Worm (Caenorhabditis elegans) whole organism, L2 larva: Measurements from ENCODE around the gene Y75B8A.13.
"Not testable (repeated sequence)": the region's sequence is repeated elsewhere in the genome, so short reads cannot be mapped to it uniquely, and the experiment has no call there.

Experiments
- C34F6.9 ChIP-seq: fragments of 150-350 bp; optimal IDR thresholded peaks from 2 replicates; lab custom pipeline; 2014; ENCODE audit warnings: missing biosample characterization, missing genetic modification characterization
- F13H6.1 ChIP-seq: sonication (generic microtip); optimal IDR thresholded peaks from 2 replicates; lab custom pipeline; 2016; ENCODE audit warnings: missing genetic modification characterization, missing compliant biosample characterization
- Y55F3AM.14 ChIP-seq: fragments of 200-800 bp; sonication (Bioruptor generic); optimal IDR thresholded peaks from 2 replicates; lab custom pipeline; 2018; ENCODE audit warnings: mild to moderate bottlenecking, missing genetic modification characterization, missing compliant biosample characterization
- ZK546.5 ChIP-seq: sonication (generic microtip); optimal IDR thresholded peaks from 2 replicates; lab custom pipeline; 2017; ENCODE audit warnings: missing biosample characterization, missing genetic modification characterization
- alr-1 ChIP-seq: fragments of 150-350 bp; optimal IDR thresholded peaks from 2 replicates; lab custom pipeline; 2014; ENCODE audit warnings: missing biosample characterization, missing genetic modification characterization
- aly-2 ChIP-seq: fragments of 150-350 bp; optimal IDR thresholded peaks from 2 replicates; lab custom pipeline; 2014; ENCODE audit warnings: missing biosample characterization, missing genetic modification characterization
- ama-1 ChIP-seq: fragments of 150-350 bp; optimal IDR thresholded peaks from 2 replicates; lab custom pipeline; 2018; ENCODE audit warnings: inconsistent platforms
- blmp-1 ChIP-seq: sonication (generic microtip); optimal IDR thresholded peaks from 2 replicates; lab custom pipeline; 2017; ENCODE audit warnings: missing genetic modification characterization, mild to moderate bottlenecking, missing compliant biosample characterization, antibody characterized with exemption, moderate library complexity; ENCODE audit not compliant: insufficient read depth
- crh-2 ChIP-seq: sonication (generic microtip); optimal IDR thresholded peaks from 2 replicates; lab custom pipeline; 2017; ENCODE audit warnings: missing biosample characterization, missing genetic modification characterization
- egl-27 ChIP-seq: sonication (generic microtip); optimal IDR thresholded peaks from 3 replicates; lab custom pipeline; 2017; ENCODE audit warnings: missing biosample characterization, missing genetic modification reagents, missing genetic modification characterization
- elt-1 ChIP-seq: fragments of 150-350 bp; optimal IDR thresholded peaks from 2 replicates; lab custom pipeline; 2014; ENCODE audit warnings: missing biosample characterization, missing genetic modification characterization
- elt-3 ChIP-seq: sonication (generic microtip); optimal IDR thresholded peaks from 2 replicates; lab custom pipeline; 2017; ENCODE audit warnings: missing biosample characterization, missing genetic modification characterization
- lin-11 ChIP-seq: fragments of 150-350 bp; sonication (generic microtip); optimal IDR thresholded peaks from 2 replicates; lab custom pipeline; 2014; ENCODE audit warnings: missing biosample characterization, missing genetic modification characterization, inconsistent platforms, mixed read lengths
- lin-13 ChIP-seq: fragments of 150-350 bp; optimal IDR thresholded peaks from 2 replicates; lab custom pipeline; 2014; ENCODE audit warnings: missing biosample characterization, missing genetic modification reagents, missing genetic modification characterization
- lin-39 ChIP-seq: fragments of 150-350 bp; optimal IDR thresholded peaks from 2 replicates; lab custom pipeline; 2014; ENCODE audit warnings: missing biosample characterization, missing genetic modification reagents, missing genetic modification characterization
- lsy-2 ChIP-seq, 2 experiments: fragments of 150-350 bp in 1 of 2; sonication (generic microtip) in 1 of 2; optimal IDR thresholded peaks; 2 replicates each; lab custom pipeline; 2014 to 2017; ENCODE audit warnings: missing biosample characterization in 2 of 2, missing genetic modification characterization in 2 of 2
- mab-5 ChIP-seq: fragments of 150-350 bp; optimal IDR thresholded peaks from 2 replicates; lab custom pipeline; 2014; ENCODE audit warnings: missing biosample characterization, missing genetic modification characterization
- mbf-1 ChIP-seq: sonication (generic microtip); optimal IDR thresholded peaks from 2 replicates; lab custom pipeline; 2017; ENCODE audit warnings: missing biosample characterization, missing genetic modification characterization
- mdl-1 ChIP-seq, 2 experiments: fragments of 150-350 bp in 1 of 2; sonication (generic microtip) in 1 of 2; optimal IDR thresholded peaks; 2 replicates each; lab custom pipeline; 2017; ENCODE audit warnings: missing biosample characterization in 2 of 2, missing genetic modification characterization in 2 of 2
- nhr-11 ChIP-seq: fragments of 150-350 bp; optimal IDR thresholded peaks from 2 replicates; lab custom pipeline; 2014; ENCODE audit warnings: missing biosample characterization, missing genetic modification characterization
- nhr-12 ChIP-seq: fragments of 150-350 bp; optimal IDR thresholded peaks from 2 replicates; lab custom pipeline; 2014; ENCODE audit warnings: missing biosample characterization, missing genetic modification characterization
- nhr-21 ChIP-seq: fragments of 150-350 bp; optimal IDR thresholded peaks from 2 replicates; lab custom pipeline; 2014; ENCODE audit warnings: missing biosample characterization, missing genetic modification characterization
- nhr-23 ChIP-seq: fragments of 150-350 bp; optimal IDR thresholded peaks from 2 replicates; lab custom pipeline; 2014; ENCODE audit warnings: missing biosample characterization, missing genetic modification reagents, missing genetic modification characterization
- nhr-237 ChIP-seq: fragments of 150-350 bp; optimal IDR thresholded peaks from 2 replicates; lab custom pipeline; 2014; ENCODE audit warnings: missing biosample characterization, missing genetic modification characterization
- nhr-6 ChIP-seq: fragments of 150-350 bp; optimal IDR thresholded peaks from 2 replicates; lab custom pipeline; 2014; ENCODE audit warnings: missing biosample characterization, missing genetic modification characterization
- nhr-77 ChIP-seq: fragments of 150-350 bp; optimal IDR thresholded peaks from 2 replicates; lab custom pipeline; 2014; ENCODE audit warnings: missing biosample characterization, missing genetic modification characterization
- peb-1 ChIP-seq: fragments of 150-350 bp; optimal IDR thresholded peaks from 2 replicates; lab custom pipeline; 2014; ENCODE audit warnings: missing biosample characterization, missing genetic modification characterization
- sem-4 ChIP-seq: fragments of 150-350 bp; optimal IDR thresholded peaks from 2 replicates; lab custom pipeline; 2014; ENCODE audit warnings: missing biosample characterization, missing genetic modification reagents, missing genetic modification characterization
- sma-9 ChIP-seq, 2 experiments: fragments of 150-350 bp in 1 of 2; sonication (generic microtip) in 1 of 2; optimal IDR thresholded peaks; 2 replicates each; lab custom pipeline; 2014 to 2016; ENCODE audit warnings: missing genetic modification characterization in 2 of 2, mild to moderate bottlenecking in 1 of 2, missing biosample characterization in 1 of 2, missing compliant biosample characterization in 1 of 2, missing genetic modification reagents in 1 of 2, moderate library complexity in 1 of 2
- snpc-4 ChIP-seq: fragments of 150-350 bp; optimal IDR thresholded peaks from 2 replicates; lab custom pipeline; 2014; ENCODE audit warnings: missing biosample characterization, missing genetic modification characterization
- unc-39 ChIP-seq: fragments of 150-350 bp; optimal IDR thresholded peaks from 2 replicates; lab custom pipeline; 2014; ENCODE audit warnings: missing biosample characterization, missing genetic modification characterization
- unc-55 ChIP-seq: fragments of 150-350 bp; sonication (generic microtip); optimal IDR thresholded peaks from 3 replicates; lab custom pipeline; 2014; ENCODE audit warnings: missing biosample characterization, missing genetic modification reagents, missing genetic modification characterization
- unc-62 ChIP-seq: fragments of 150-350 bp; optimal IDR thresholded peaks from 2 replicates; lab custom pipeline; 2014; ENCODE audit warnings: missing biosample characterization, missing genetic modification reagents, missing genetic modification characterization
- zag-1 ChIP-seq: fragments of 150-350 bp; optimal IDR thresholded peaks from 2 replicates; lab custom pipeline; 2014; ENCODE audit warnings: missing biosample characterization, missing genetic modification characterization
- ztf-1 ChIP-seq: fragments of 200-800 bp; sonication (Bioruptor generic); conservative IDR thresholded peaks from 2 replicates; pipeline ENCODE4 v1.3.6; 2022; ENCODE audit warnings: missing genetic modification characterization, missing compliant biosample characterization
- ztf-11 ChIP-seq: sonication (generic microtip); optimal IDR thresholded peaks from 2 replicates; lab custom pipeline; 2017; ENCODE audit warnings: missing biosample characterization, missing genetic modification characterization
- ztf-4 ChIP-seq: fragments of 150-350 bp; optimal IDR thresholded peaks from 2 replicates; lab custom pipeline; 2014; ENCODE audit warnings: missing biosample characterization, missing genetic modification characterization

Gene Y75B8A.13

ce11 chrIII:12177145-12177544 lies 38.4 kb downstream of the Y75B8A.13 start, which contains the start of gene gly-11:
Gene gly-11 (minus strand): TSS chrIII:12177245.
- not testable (repeated sequence) for TF ChIP-seq unc-39; ztf-11 (tag; lab: Kevin White, UChicago); ZK546.5 (tag; lab: Kevin White, UChicago)

ce11 chrIII:12167030-12167429 lies 48.5 kb downstream of the Y75B8A.13 start:
- TF ChIP-seq elt-1 (no peak), nhr-12 (tag; lab: Kevin White, UChicago) (no peak), ztf-4 (tag; lab: Kevin White, UChicago) (no peak), egl-27 (no peak), lin-11 (no peak), unc-62 (GFP tag; lab: Kevin White, UChicago) (no peak), aly-2 (tag; lab: Kevin White, UChicago) (no peak), lin-13 (GFP tag; lab: Kevin White, UChicago) (no peak), blmp-1 (tag; lab: Kevin White, UChicago) (no peak), peb-1 (tag; lab: Kevin White, UChicago) (no peak), nhr-21 (no peak), snpc-4 (no peak), sem-4 (tag; lab: Kevin White, UChicago) (no peak), crh-2 (tag; lab: Kevin White, UChicago) (no peak), ztf-1 (GFP tag; lab: Robert Waterston, UW) (no peak), mbf-1 (tag; lab: Kevin White, UChicago) (no peak), nhr-77 (no peak)

ce11 chrIII:12165305-12165704 lies 50.2 kb downstream of the Y75B8A.13 start:
- no peak for TF ChIP-seq F13H6.1 (tag; lab: Kevin White, UChicago)
- TF ChIP-seq lsy-2 (tag; optimal IDR thresholded peaks at IDR 0.05; lab: Kevin White, UChicago) = no peak
- TF ChIP-seq ztf-4 (tag; lab: Kevin White, UChicago) = no peak
- TF ChIP-seq nhr-11 (tag; lab: Kevin White, UChicago) = no peak
- no peak for TF ChIP-seq mdl-1 (tag; optimal IDR thresholded peaks at IDR 0.05; lab: Kevin White, UChicago)
- no peak for TF ChIP-seq nhr-237 (tag; lab: Kevin White, UChicago)
- TF ChIP-seq unc-55 (GFP tag; lab: Kevin White, UChicago) = no peak
- TF ChIP-seq ZK546.5 (tag; lab: Kevin White, UChicago) = no peak
- TF ChIP-seq nhr-77 = no peak
- TF ChIP-seq sma-9 (GFP tag; optimal IDR thresholded peaks at IDR 0.05; lab: Kevin White, UChicago) = no peak
- TF ChIP-seq sma-9 (tag; optimal IDR thresholded peaks at IDR 0.05; lab: Kevin White, UChicago) = no peak
- no peak for TF ChIP-seq aly-2 (tag; lab: Kevin White, UChicago)
- TF ChIP-seq crh-2 (tag; lab: Kevin White, UChicago) = no peak
- TF ChIP-seq Y55F3AM.14 (GFP tag; lab: Kevin White, UChicago) = no peak
- no peak for TF ChIP-seq nhr-23 (tag; lab: Kevin White, UChicago)
- no peak for TF ChIP-seq ztf-11 (tag; lab: Kevin White, UChicago)
- TF ChIP-seq alr-1 (tag; lab: Kevin White, UChicago) = no peak

ce11 chrIII:12164414-12164813 lies 51.1 kb downstream of the Y75B8A.13 start:
- no peak for TF ChIP-seq nhr-6 (tag; lab: Kevin White, UChicago)

- TF ChIP-seq C34F6.9 (no peak), zag-1 (tag; lab: Kevin White, UChicago) (no peak), ztf-11 (tag; lab: Kevin White, UChicago) (no peak), peb-1 (tag; lab: Kevin White, UChicago) (no peak), snpc-4 (no peak), mab-5 (tag; lab: Kevin White, UChicago) (no peak), ztf-1 (GFP tag; lab: Robert Waterston, UW) (no peak), unc-55 (GFP tag; lab: Kevin White, UChicago) (no peak), nhr-237 (tag; lab: Kevin White, UChicago) (no peak), elt-3 (tag; lab: Kevin White, UChicago) (no peak), aly-2 (tag; lab: Kevin White, UChicago) (no peak), unc-62 (GFP tag; lab: Kevin White, UChicago) (no peak), lin-11 (no peak), lin-39 (no peak), alr-1 (tag; lab: Kevin White, UChicago) (no peak), crh-2 (tag; lab: Kevin White, UChicago) (no peak), ama-1 (lab: Kevin White, UChicago) (no peak), nhr-12 (tag; lab: Kevin White, UChicago) (no peak), nhr-11 (tag; lab: Kevin White, UChicago) (no peak), ZK546.5 (tag; lab: Kevin White, UChicago) (no peak)
Measured at ce11 chrIII:12160929-12161328, 54.6 kb downstream of the Y75B8A.13 start.
